Fruit fly (Drosophila melanogaster): ENCODE measurements around the gene Unc-76.

Gene Unc-76

DNA sequence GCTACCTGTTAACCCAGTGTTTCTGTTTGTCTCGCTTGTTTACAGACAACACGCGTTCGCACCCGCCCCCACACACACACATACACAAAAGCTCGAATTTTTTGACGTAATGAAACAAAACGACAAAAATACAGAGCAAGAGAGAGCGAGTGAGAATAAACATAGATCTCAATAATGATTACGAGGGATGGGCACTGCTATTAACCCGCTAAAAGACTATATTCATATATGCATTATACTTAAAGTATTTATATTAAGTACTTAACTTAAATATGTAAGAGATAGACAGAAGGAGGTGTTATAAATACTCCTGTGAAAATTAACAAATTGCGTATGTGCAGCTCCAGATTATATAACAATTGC, 61.4 kb downstream of the Unc-76 start (continued):
- TF ChIP-seq Fer3 (tag; optimal IDR thresholded peaks at IDR 0.05) (peak; percentile 57), sc (optimal IDR thresholded peaks at IDR 0.05) (no peak), sc (GFP tag; optimal IDR thresholded peaks at IDR 0.05) (peak; percentile 10), Sin3A (optimal IDR thresholded peaks at IDR 0.05) (no peak), Dp (GFP tag; optimal IDR thresholded peaks at IDR 0.05) (no peak), CG13775 (GFP tag; optimal IDR thresholded peaks at IDR 0.05) (peak; percentile 19), CG12219 (GFP tag; optimal IDR thresholded peaks at IDR 0.05) (peak; percentile 6), sqz (GFP tag; optimal IDR thresholded peaks at IDR 0.05) (peak; percentile 43), CG4707 (GFP tag; optimal IDR thresholded peaks at IDR 0.05) (peak; percentile 68), CG2678 (tag; optimal IDR thresholded peaks at IDR 0.05) (peak; percentile 68), grn (GFP tag; optimal IDR thresholded peaks at IDR 0.05) (peak; percentile 72), CG18476 (GFP tag; optimal IDR thresholded peaks at IDR 0.05) (no peak), fd96Cb (tag; optimal IDR thresholded peaks at IDR 0.05) (peak; percentile 30), Chrac-16 (GFP tag; optimal IDR thresholded peaks at IDR 0.05) (no peak), Xbp1 (GFP tag; optimal IDR thresholded peaks at IDR 0.05) (peak; percentile 26), MBD-R2 (GFP tag; IDR thresholded peaks at IDR 0.05) (peak; percentile 16; the same call in 1 of the 2 replicates), CG8089 (GFP tag; optimal IDR thresholded peaks at IDR 0.05) (peak; percentile 16), fu2 (GFP tag; optimal IDR thresholded peaks at IDR 0.05) (no peak), CG11695 (GFP tag; IDR thresholded peaks at IDR 0.05) (peak; percentile 48; the same call in 1 of the 3 replicates), Tbp (GFP tag; optimal IDR thresholded peaks at IDR 0.05) (no peak), crp (GFP tag; optimal IDR thresholded peaks at IDR 0.05) (no peak), CG32532 (GFP tag; IDR thresholded peaks at IDR 0.05) (peak; percentile 64; the same call in 1 of the 2 replicates), CG3163 (GFP tag; optimal IDR thresholded peaks at IDR 0.05) (no peak), CG8359 (GFP tag; optimal IDR thresholded peaks at IDR 0.05; ENCODE audit: borderline replicate concordance) (peak; percentile 5), Awh (GFP tag; IDR thresholded peaks at IDR 0.05) (peak; percentile 87), Blimp-1 (GFP tag; optimal IDR thresholded peaks at IDR 0.05) (peak; percentile 36), cato (GFP tag; optimal IDR thresholded peaks at IDR 0.05; ENCODE audit: borderline replicate concordance) (no peak), kni (GFP tag; optimal IDR thresholded peaks at IDR 0.05) (peak; percentile 38), CG7556 (GFP tag; optimal IDR thresholded peaks at IDR 0.05) (peak; percentile 52), Six4 (GFP tag; optimal IDR thresholded peaks at IDR 0.05) (no peak), her (GFP tag; optimal IDR thresholded peaks at IDR 0.05) (peak; percentile 4), nerfin-2 (GFP tag; IDR thresholded peaks at IDR 0.05; ENCODE audit: partially characterized antibody) (no peak), ttk (GFP tag; IDR thresholded peaks at IDR 0.05) (no peak), Xrp1 (GFP tag; IDR thresholded peaks at IDR 0.05) (peak; percentile 39; the same call in 1 of the 2 replicates), CG15269 (tag; optimal IDR thresholded peaks at IDR 0.05) (peak; percentile 62), Oli (tag; optimal IDR thresholded peaks at IDR 0.05) (peak; percentile 45), fd64A (GFP tag; optimal IDR thresholded peaks at IDR 0.05) (peak; percentile 71), Vsx1 (GFP tag; optimal IDR thresholded peaks at IDR 0.05) (peak; percentile 61), CG8281 (tag; optimal IDR thresholded peaks at IDR 0.05) (peak; percentile 33), CG13296 (GFP tag; optimal IDR thresholded peaks at IDR 0.05) (peak; percentile 32), CG1233 (GFP tag; optimal IDR thresholded peaks at IDR 0.05) (peak; percentile 60), CG7987 (GFP tag; optimal IDR thresholded peaks at IDR 0.05) (peak; percentile 86), bsh (GFP tag; optimal IDR thresholded peaks at IDR 0.05) (peak in 1 of 2 experiments; percentile 46), fd3F (GFP tag; optimal IDR thresholded peaks at IDR 0.05) (peak; percentile 25), ken (GFP tag; IDR thresholded peaks at IDR 0.05) (no peak), nau (GFP tag; optimal IDR thresholded peaks at IDR 0.05) (peak; percentile 62), CG5180 (GFP tag; optimal IDR thresholded peaks at IDR 0.05) (peak; percentile 30), CG34422 (GFP tag; IDR thresholded peaks at IDR 0.05) (peak; percentile 28; the same call in 1 of the 3 replicates), Drgx (GFP tag; IDR thresholded peaks at IDR 0.05) (peak; percentile 51; the same call in 1 of the 2 replicates), unpg (GFP tag; optimal IDR thresholded peaks at IDR 0.05) (peak; percentile 33)
